Worm (Caenorhabditis elegans) whole organism, L2 larva: ENCODE results near the gene abu-15.

Experiments
- F13H6.1 ChIP-seq: sonication (generic microtip); optimal IDR thresholded peaks from 2 replicates; lab custom pipeline; 2016; ENCODE audit warnings: missing genetic modification characterization, missing compliant biosample characterization
- Y55F3AM.14 ChIP-seq: fragments of 200-800 bp; sonication (Bioruptor generic); optimal IDR thresholded peaks from 2 replicates; lab custom pipeline; 2018; ENCODE audit warnings: mild to moderate bottlenecking, missing genetic modification characterization, missing compliant biosample characterization
- ZK546.5 ChIP-seq: sonication (generic microtip); optimal IDR thresholded peaks from 2 replicates; lab custom pipeline; 2017; ENCODE audit warnings: missing biosample characterization, missing genetic modification characterization
- alr-1 ChIP-seq: fragments of 150-350 bp; optimal IDR thresholded peaks from 2 replicates; lab custom pipeline; 2014; ENCODE audit warnings: missing biosample characterization, missing genetic modification characterization
- aly-2 ChIP-seq: fragments of 150-350 bp; optimal IDR thresholded peaks from 2 replicates; lab custom pipeline; 2014; ENCODE audit warnings: missing biosample characterization, missing genetic modification characterization
- ama-1 ChIP-seq: fragments of 150-350 bp; optimal IDR thresholded peaks from 2 replicates; lab custom pipeline; 2018; ENCODE audit warnings: inconsistent platforms
- blmp-1 ChIP-seq: sonication (generic microtip); optimal IDR thresholded peaks from 2 replicates; lab custom pipeline; 2017; ENCODE audit warnings: missing genetic modification characterization, mild to moderate bottlenecking, missing compliant biosample characterization, antibody characterized with exemption, moderate library complexity; ENCODE audit not compliant: insufficient read depth
- ceh-82 ChIP-seq: fragments of 150-350 bp; optimal IDR thresholded peaks from 2 replicates; lab custom pipeline; 2014; ENCODE audit warnings: missing biosample characterization, missing genetic modification characterization
- crh-2 ChIP-seq: sonication (generic microtip); optimal IDR thresholded peaks from 2 replicates; lab custom pipeline; 2017; ENCODE audit warnings: missing biosample characterization, missing genetic modification characterization
- dmd-4 ChIP-seq: sonication (generic microtip); optimal IDR thresholded peaks from 2 replicates; lab custom pipeline; 2017; ENCODE audit warnings: missing biosample characterization, missing genetic modification characterization
- elt-1 ChIP-seq: fragments of 150-350 bp; optimal IDR thresholded peaks from 2 replicates; lab custom pipeline; 2014; ENCODE audit warnings: missing biosample characterization, missing genetic modification characterization
- elt-3 ChIP-seq: sonication (generic microtip); optimal IDR thresholded peaks from 2 replicates; lab custom pipeline; 2017; ENCODE audit warnings: missing biosample characterization, missing genetic modification characterization
- fos-1 ChIP-seq: fragments of 150-350 bp; optimal IDR thresholded peaks from 2 replicates; lab custom pipeline; 2014; ENCODE audit warnings: missing biosample characterization, missing genetic modification characterization
- gmeb-1 ChIP-seq: fragments of 150-350 bp; optimal IDR thresholded peaks from 2 replicates; lab custom pipeline; 2014; ENCODE audit warnings: missing biosample characterization, missing genetic modification characterization
- lin-13 ChIP-seq: fragments of 150-350 bp; optimal IDR thresholded peaks from 2 replicates; lab custom pipeline; 2014; ENCODE audit warnings: missing biosample characterization, missing genetic modification reagents, missing genetic modification characterization
- lin-39 ChIP-seq: fragments of 150-350 bp; optimal IDR thresholded peaks from 2 replicates; lab custom pipeline; 2014; ENCODE audit warnings: missing biosample characterization, missing genetic modification reagents, missing genetic modification characterization
- mab-5 ChIP-seq: fragments of 150-350 bp; optimal IDR thresholded peaks from 2 replicates; lab custom pipeline; 2014; ENCODE audit warnings: missing biosample characterization, missing genetic modification characterization
- mbf-1 ChIP-seq: sonication (generic microtip); optimal IDR thresholded peaks from 2 replicates; lab custom pipeline; 2017; ENCODE audit warnings: missing biosample characterization, missing genetic modification characterization
- mdl-1 ChIP-seq, 2 experiments: fragments of 150-350 bp in 1 of 2; sonication (generic microtip) in 1 of 2; optimal IDR thresholded peaks; 2 replicates each; lab custom pipeline; 2017; ENCODE audit warnings: missing biosample characterization in 2 of 2, missing genetic modification characterization in 2 of 2
- nhr-11 ChIP-seq: fragments of 150-350 bp; optimal IDR thresholded peaks from 2 replicates; lab custom pipeline; 2014; ENCODE audit warnings: missing biosample characterization, missing genetic modification characterization
- nhr-12 ChIP-seq: fragments of 150-350 bp; optimal IDR thresholded peaks from 2 replicates; lab custom pipeline; 2014; ENCODE audit warnings: missing biosample characterization, missing genetic modification characterization
- nhr-129 ChIP-seq: fragments of 150-350 bp; optimal IDR thresholded peaks from 2 replicates; lab custom pipeline; 2014; ENCODE audit warnings: missing biosample characterization, missing genetic modification characterization
- nhr-21 ChIP-seq: fragments of 150-350 bp; optimal IDR thresholded peaks from 2 replicates; lab custom pipeline; 2014; ENCODE audit warnings: missing biosample characterization, missing genetic modification characterization
- nhr-23 ChIP-seq: fragments of 150-350 bp; optimal IDR thresholded peaks from 2 replicates; lab custom pipeline; 2014; ENCODE audit warnings: missing biosample characterization, missing genetic modification reagents, missing genetic modification characterization
- nhr-237 ChIP-seq: fragments of 150-350 bp; optimal IDR thresholded peaks from 2 replicates; lab custom pipeline; 2014; ENCODE audit warnings: missing biosample characterization, missing genetic modification characterization
- nhr-25 ChIP-seq: fragments of 150-350 bp; sonication (generic microtip); optimal IDR thresholded peaks from 3 replicates; lab custom pipeline; 2014; ENCODE audit warnings: missing biosample characterization, missing genetic modification characterization
- nhr-77 ChIP-seq: fragments of 150-350 bp; optimal IDR thresholded peaks from 2 replicates; lab custom pipeline; 2014; ENCODE audit warnings: missing biosample characterization, missing genetic modification characterization
- peb-1 ChIP-seq: fragments of 150-350 bp; optimal IDR thresholded peaks from 2 replicates; lab custom pipeline; 2014; ENCODE audit warnings: missing biosample characterization, missing genetic modification characterization
- sem-4 ChIP-seq: fragments of 150-350 bp; optimal IDR thresholded peaks from 2 replicates; lab custom pipeline; 2014; ENCODE audit warnings: missing biosample characterization, missing genetic modification reagents, missing genetic modification characterization
- skn-1 ChIP-seq: sonication (generic microtip); optimal IDR thresholded peaks from 2 replicates; lab custom pipeline; 2017; ENCODE audit warnings: missing biosample characterization, missing genetic modification characterization
- sma-3 ChIP-seq: sonication (generic microtip); optimal IDR thresholded peaks from 2 replicates; lab custom pipeline; 2016; ENCODE audit warnings: missing genetic modification reagents, missing genetic modification characterization, missing compliant biosample characterization
- sma-9 ChIP-seq, 2 experiments: fragments of 150-350 bp in 1 of 2; sonication (generic microtip) in 1 of 2; optimal IDR thresholded peaks; 2 replicates each; lab custom pipeline; 2014 to 2016; ENCODE audit warnings: missing genetic modification characterization in 2 of 2, mild to moderate bottlenecking in 1 of 2, missing biosample characterization in 1 of 2, missing compliant biosample characterization in 1 of 2, missing genetic modification reagents in 1 of 2, moderate library complexity in 1 of 2
- snpc-4 ChIP-seq: fragments of 150-350 bp; optimal IDR thresholded peaks from 2 replicates; lab custom pipeline; 2014; ENCODE audit warnings: missing biosample characterization, missing genetic modification characterization
- unc-39 ChIP-seq: fragments of 150-350 bp; optimal IDR thresholded peaks from 2 replicates; lab custom pipeline; 2014; ENCODE audit warnings: missing biosample characterization, missing genetic modification characterization
- ztf-1 ChIP-seq: fragments of 200-800 bp; sonication (Bioruptor generic); conservative IDR thresholded peaks from 2 replicates; pipeline ENCODE4 v1.3.6; 2022; ENCODE audit warnings: missing genetic modification characterization, missing compliant biosample characterization
- ztf-4 ChIP-seq: fragments of 150-350 bp; optimal IDR thresholded peaks from 2 replicates; lab custom pipeline; 2014; ENCODE audit warnings: missing biosample characterization, missing genetic modification characterization

Gene abu-15

ce11 chrV:5164682-5165081 lies 6.3 kb downstream of the abu-15 start, which contains the start of gene abu-7:
Gene abu-7 (minus strand): TSS chrV:5164782.
- TF ChIP-seq snpc-4 (tag; lab: Kevin White, UChicago) (no peak), unc-39 (tag; lab: Kevin White, UChicago) (no peak), nhr-23 (no peak), blmp-1 (no peak), elt-3 (no peak), peb-1 (no peak), lin-13 (GFP tag; lab: Kevin White, UChicago) (no peak), sma-9 (GFP tag; optimal IDR thresholded peaks at IDR 0.05; lab: Kevin White, UChicago) (no peak), sma-9 (tag; optimal IDR thresholded peaks at IDR 0.05; lab: Kevin White, UChicago) (no peak), gmeb-1 (no peak), mbf-1 (tag; lab: Kevin White, UChicago) (no peak), nhr-25 (no peak), nhr-237 (no peak), ceh-82 (no peak), aly-2 (no peak), F13H6.1 (tag; lab: Kevin White, UChicago) (no peak), mab-5 (tag; lab: Kevin White, UChicago) (no peak), nhr-12 (tag; lab: Kevin White, UChicago) (no peak), nhr-21 (no peak)

- no peak for TF ChIP-seq mbf-1 (tag; lab: Kevin White, UChicago)
- TF ChIP-seq lin-39 (tag; lab: Kevin White, UChicago), result no peak
- TF ChIP-seq skn-1 (tag; lab: Kevin White, UChicago), result no peak
- no peak for TF ChIP-seq mdl-1 (tag; optimal IDR thresholded peaks at IDR 0.05; lab: Kevin White, UChicago)
Observed at ce11 chrV:5165426-5165825, 7.0 kb downstream of the abu-15 start, which contains the start of gene srw-140. Gene srw-140 (plus strand): TSS chrV:5165726.

ce11 chrV:5169586-5169985 lies 11.2 kb downstream of the abu-15 start, which contains the start of gene srt-64:
Gene srt-64 (minus strand): TSS chrV:5169686.
- TF ChIP-seq alr-1 (tag; lab: Kevin White, UChicago) (no peak), lin-39 (tag; lab: Kevin White, UChicago) (no peak), fos-1 (tag; lab: Kevin White, UChicago) (no peak), ztf-4 (no peak), mab-5 (tag; lab: Kevin White, UChicago) (no peak), dmd-4 (tag; lab: Kevin White, UChicago) (no peak), elt-1 (no peak), ZK546.5 (tag; lab: Kevin White, UChicago) (no peak), F13H6.1 (tag; lab: Kevin White, UChicago) (no peak), nhr-11 (tag; lab: Kevin White, UChicago) (no peak), sma-3 (GFP tag; lab: Kevin White, UChicago) (no peak), sma-9 (GFP tag; optimal IDR thresholded peaks at IDR 0.05; lab: Kevin White, UChicago) (no peak), sma-9 (tag; optimal IDR thresholded peaks at IDR 0.05; lab: Kevin White, UChicago) (no peak), ama-1 (lab: Kevin White, UChicago) (no peak), aly-2 (no peak), elt-3 (no peak), skn-1 (tag; lab: Kevin White, UChicago) (no peak)

ce11 chrV:5172833-5173232 lies 14.4 kb downstream of the abu-15 start, which contains the start of gene srt-65:
Gene srt-65 (minus strand): TSS chrV:5172933.
- TF ChIP-seq nhr-25, result no peak
- no peak for TF ChIP-seq sem-4 (tag; lab: Kevin White, UChicago)
- no peak for TF ChIP-seq nhr-21
- TF ChIP-seq dmd-4 (tag; lab: Kevin White, UChicago), result no peak
- TF ChIP-seq F13H6.1 (tag; lab: Kevin White, UChicago), result no peak
- no peak for TF ChIP-seq nhr-129 (tag; lab: Kevin White, UChicago)
- no peak for TF ChIP-seq skn-1 (tag; lab: Kevin White, UChicago)
- no peak for TF ChIP-seq mdl-1 (tag; optimal IDR thresholded peaks at IDR 0.05; lab: Kevin White, UChicago)
- TF ChIP-seq elt-1, result no peak
- no peak for TF ChIP-seq mbf-1 (tag; lab: Kevin White, UChicago)
- TF ChIP-seq unc-39 (tag; lab: Kevin White, UChicago), result no peak
- TF ChIP-seq crh-2, result no peak
- TF ChIP-seq mab-5 (tag; lab: Kevin White, UChicago), result no peak
- TF ChIP-seq lin-39 (tag; lab: Kevin White, UChicago), result no peak
- TF ChIP-seq fos-1 (tag; lab: Kevin White, UChicago), result no peak

ce11 chrV:5177209-5177608 lies 18.8 kb downstream of the abu-15 start, which contains the start of gene ugt-51:
Gene ugt-51 (minus strand): TSS chrV:5177309.
- no peak for TF ChIP-seq nhr-12 (tag; lab: Kevin White, UChicago)
- TF ChIP-seq Y55F3AM.14, result no peak
- no peak for TF ChIP-seq ztf-1
- TF ChIP-seq unc-39 (tag; lab: Kevin White, UChicago), result no peak
- TF ChIP-seq elt-1, result no peak
- TF ChIP-seq nhr-77 (tag; lab: Kevin White, UChicago), result no peak
- TF ChIP-seq gmeb-1, result no peak
- no peak for TF ChIP-seq nhr-25
- TF ChIP-seq nhr-11 (tag; lab: Kevin White, UChicago), result no peak
